Worm (Caenorhabditis elegans): ENCODE results near the gene dmsr-14.

Gene dmsr-14

DNA sequence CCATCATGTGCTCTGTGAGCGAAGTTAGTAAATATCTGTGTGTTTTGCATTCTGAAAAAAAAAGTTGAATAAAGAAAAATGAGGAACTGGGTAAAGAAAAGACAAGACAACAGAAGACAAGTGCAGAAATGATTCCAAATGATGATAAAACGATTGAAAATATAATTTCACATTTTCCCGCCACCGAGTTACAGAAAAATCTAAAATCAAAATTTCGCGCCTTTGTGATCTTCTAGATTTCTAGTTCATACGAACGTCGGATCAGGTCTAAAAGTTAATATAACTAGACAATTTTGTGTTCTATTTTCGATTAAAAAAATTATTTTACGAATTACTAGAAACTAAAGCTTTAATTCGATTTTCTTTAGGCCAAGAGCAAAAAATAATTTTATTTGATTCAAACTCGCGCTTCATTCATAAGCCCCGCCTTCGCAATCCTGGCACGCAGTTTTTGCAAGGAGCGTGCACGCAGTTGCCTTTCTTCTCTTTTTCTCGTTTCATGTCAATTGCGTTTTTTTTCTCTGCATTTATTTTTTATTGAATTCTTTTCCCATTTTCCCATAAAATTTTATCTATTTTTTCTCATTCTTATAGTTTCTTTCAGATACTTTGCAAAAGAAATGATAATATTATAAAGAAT is 32.1 kb downstream of the dmsr-14 start, which contains the start of the genes spn-4 and spe-39:
TSS of gene spn-4 (minus strand) at position 51 of the 640 bp plus-strand sequence.
TSS of gene spe-39 (plus strand) at position 599 of the 640 bp plus-strand sequence.
- TF ChIP-seq flt-1 (GFP tag; IDR thresholded peaks at IDR 0.05): peak; percentile 62
- TF ChIP-seq ref-1 (GFP tag; conservative IDR thresholded peaks at IDR 0.05): no peak
- peak; percentile 66; the same call in 1 of the 2 replicates for TF ChIP-seq tab-1 (GFP tag; IDR thresholded peaks at IDR 0.05)
- no peak for TF ChIP-seq cog-1 (tag; optimal IDR thresholded peaks at IDR 0.05)
- peak; percentile 72 for TF ChIP-seq med-1 (GFP tag; optimal IDR thresholded peaks at IDR 0.05; ENCODE audit: insufficient read depth)
- TF ChIP-seq ztf-29 (GFP tag; IDR thresholded peaks at IDR 0.05): peak; percentile 48; the same call in 1 of the 2 replicates
- TF ChIP-seq ztf-23 (GFP tag; IDR thresholded peaks at IDR 0.05): peak; percentile 51; the same call in 1 of the 2 replicates
- 0 out of 2 replicates have a peak, but pooled peaks have one; percentile 50 for TF ChIP-seq klf-2 (GFP tag; conservative IDR thresholded peaks at IDR 0.05)

DNA sequence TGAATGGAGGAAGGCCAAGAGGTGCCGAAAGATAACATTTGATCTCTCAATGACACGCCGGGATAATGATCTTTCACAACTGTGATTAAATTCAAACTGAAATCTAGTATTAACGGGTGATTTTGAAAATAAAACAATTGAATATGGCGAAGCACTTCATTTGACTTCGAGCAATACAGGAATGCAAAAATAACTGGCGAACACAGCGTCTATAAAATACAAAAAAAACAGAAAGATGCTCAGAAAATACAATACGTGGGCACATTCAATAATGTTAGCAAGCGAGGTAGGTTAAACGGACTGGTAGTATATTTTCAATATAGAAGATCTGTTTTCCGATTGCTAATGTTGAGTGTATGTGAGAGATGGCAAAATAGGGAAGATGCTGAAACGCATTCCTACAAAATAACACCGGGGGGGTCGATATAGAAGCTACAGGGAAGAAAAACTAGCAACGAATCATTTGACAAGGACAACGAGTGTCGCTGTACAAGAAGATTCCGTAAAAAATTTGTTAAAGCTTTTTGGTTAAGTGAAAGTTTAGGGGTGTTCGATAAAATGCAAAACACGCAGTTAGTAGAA is 33.9 kb downstream of the dmsr-14 start:
- TF ChIP-seq ref-1 (GFP tag; conservative IDR thresholded peaks at IDR 0.05) (no peak), tab-1 (GFP tag; IDR thresholded peaks at IDR 0.05) (no peak), klf-2 (GFP tag; conservative IDR thresholded peaks at IDR 0.05) (no peak), flt-1 (GFP tag; IDR thresholded peaks at IDR 0.05) (no peak), T22C8.4 (GFP tag; IDR thresholded peaks at IDR 0.05) (no peak), ztf-29 (GFP tag; IDR thresholded peaks at IDR 0.05) (no peak), ztf-23 (GFP tag; IDR thresholded peaks at IDR 0.05) (no peak), med-1 (GFP tag; optimal IDR thresholded peaks at IDR 0.05; ENCODE audit: insufficient read depth) (no peak), cog-1 (tag; optimal IDR thresholded peaks at IDR 0.05) (no peak)

DNA sequence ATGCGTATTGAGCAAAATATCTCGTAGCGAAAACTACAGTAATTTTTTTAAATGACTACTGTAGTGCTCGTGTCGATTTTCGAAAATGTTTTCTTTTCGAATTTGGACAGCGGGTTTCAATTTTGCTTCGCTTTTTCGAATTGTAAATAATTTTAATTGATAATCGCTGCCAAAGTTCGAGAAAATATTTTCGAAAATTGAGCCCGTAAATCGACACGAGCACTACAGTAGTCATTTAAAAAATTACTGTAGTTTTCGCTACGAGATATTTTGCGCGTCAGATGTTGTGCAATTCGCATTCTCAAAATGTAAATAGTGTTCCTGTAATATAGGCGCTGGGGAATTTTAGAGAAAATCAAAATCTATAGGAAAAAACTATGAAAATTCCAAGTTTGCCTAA is 34.8 kb downstream of the dmsr-14 start:
- TF ChIP-seq flt-1 (GFP tag; IDR thresholded peaks at IDR 0.05) (no peak), ref-1 (GFP tag; conservative IDR thresholded peaks at IDR 0.05) (no peak), tab-1 (GFP tag; IDR thresholded peaks at IDR 0.05) (no peak), T22C8.4 (GFP tag; IDR thresholded peaks at IDR 0.05) (no peak), med-1 (GFP tag; optimal IDR thresholded peaks at IDR 0.05; ENCODE audit: insufficient read depth) (no peak), klf-2 (GFP tag; conservative IDR thresholded peaks at IDR 0.05) (no peak), ztf-23 (GFP tag; IDR thresholded peaks at IDR 0.05) (no peak)

- no peak for TF ChIP-seq tab-1 (GFP tag; IDR thresholded peaks at IDR 0.05)
Observed at ce11 chrV:6780676-6781075, 36.4 kb downstream of the dmsr-14 start.

- TF ChIP-seq klf-2 (GFP tag; conservative IDR thresholded peaks at IDR 0.05) (no peak), med-1 (GFP tag; optimal IDR thresholded peaks at IDR 0.05; ENCODE audit: insufficient read depth) (no peak), tab-1 (GFP tag; IDR thresholded peaks at IDR 0.05) (no peak), ztf-29 (GFP tag; IDR thresholded peaks at IDR 0.05) (no peak), ref-1 (GFP tag; conservative IDR thresholded peaks at IDR 0.05) (no peak), flt-1 (GFP tag; IDR thresholded peaks at IDR 0.05) (no peak), ztf-23 (GFP tag; IDR thresholded peaks at IDR 0.05) (no peak), T22C8.4 (GFP tag; IDR thresholded peaks at IDR 0.05) (no peak), cog-1 (tag; optimal IDR thresholded peaks at IDR 0.05) (no peak)
Observed at ce11 chrV:6780166-6780565, 36.9 kb downstream of the dmsr-14 start, which contains the start of gene ZC404.15. Gene ZC404.15 (plus strand): TSS chrV:6780466.

DNA sequence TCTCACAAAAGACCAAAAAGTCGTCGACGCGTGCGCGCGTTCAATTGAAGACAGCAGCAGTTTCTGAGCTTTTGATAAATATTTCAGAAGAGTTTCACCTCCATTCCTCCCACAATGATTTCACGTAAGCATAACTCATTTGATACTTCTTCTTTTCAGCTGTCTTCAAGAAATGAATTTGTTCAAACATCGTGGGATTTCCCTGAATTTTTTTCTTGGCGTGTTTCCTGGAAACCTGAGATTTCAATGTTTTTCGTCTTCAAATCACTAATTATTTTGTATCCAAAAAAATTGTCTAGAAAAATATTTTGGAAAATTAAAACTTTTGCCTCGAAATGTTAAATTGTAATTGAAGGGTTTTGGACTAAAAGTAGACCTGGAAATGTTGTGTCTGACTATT is 38.6 kb downstream of the dmsr-14 start:
- TF ChIP-seq ztf-29 (GFP tag; IDR thresholded peaks at IDR 0.05) (no peak), med-1 (GFP tag; optimal IDR thresholded peaks at IDR 0.05; ENCODE audit: insufficient read depth) (no peak), flt-1 (GFP tag; IDR thresholded peaks at IDR 0.05) (no peak), cog-1 (tag; optimal IDR thresholded peaks at IDR 0.05) (no peak), ztf-23 (GFP tag; IDR thresholded peaks at IDR 0.05) (no peak), klf-2 (GFP tag; conservative IDR thresholded peaks at IDR 0.05) (no peak), T22C8.4 (GFP tag; IDR thresholded peaks at IDR 0.05) (no peak)

- TF ChIP-seq ztf-23 (GFP tag; IDR thresholded peaks at IDR 0.05): no peak
- no peak for TF ChIP-seq tab-1 (GFP tag; IDR thresholded peaks at IDR 0.05)
- no peak for TF ChIP-seq ztf-29 (GFP tag; IDR thresholded peaks at IDR 0.05)
- no peak for TF ChIP-seq T22C8.4 (GFP tag; IDR thresholded peaks at IDR 0.05)
- no peak for TF ChIP-seq ref-1 (GFP tag; conservative IDR thresholded peaks at IDR 0.05)
- no peak for TF ChIP-seq klf-2 (GFP tag; conservative IDR thresholded peaks at IDR 0.05)
- no peak for TF ChIP-seq med-1 (GFP tag; optimal IDR thresholded peaks at IDR 0.05; ENCODE audit: insufficient read depth)
- TF ChIP-seq cog-1 (tag; optimal IDR thresholded peaks at IDR 0.05): no peak
- TF ChIP-seq flt-1 (GFP tag; IDR thresholded peaks at IDR 0.05): no peak
Observed at ce11 chrV:6775708-6776107, 41.4 kb downstream of the dmsr-14 start, which contains the start of gene srh-28. Gene srh-28 (minus strand): TSS chrV:6775808.

ce11 chrV:6773735-6774134 is 43.3 kb downstream of the dmsr-14 start, which contains the start of gene ZC404.16:
Gene ZC404.16 (minus strand): TSS chrV:6773835.
- TF ChIP-seq ztf-29 (GFP tag; IDR thresholded peaks at IDR 0.05) (no peak), T22C8.4 (GFP tag; IDR thresholded peaks at IDR 0.05) (no peak), med-1 (GFP tag; optimal IDR thresholded peaks at IDR 0.05; ENCODE audit: insufficient read depth) (no peak), ref-1 (GFP tag; conservative IDR thresholded peaks at IDR 0.05) (no peak), flt-1 (GFP tag; IDR thresholded peaks at IDR 0.05) (no peak), tab-1 (GFP tag; IDR thresholded peaks at IDR 0.05) (no peak), cog-1 (tag; optimal IDR thresholded peaks at IDR 0.05) (no peak), ztf-23 (GFP tag; IDR thresholded peaks at IDR 0.05) (no peak), klf-2 (GFP tag; conservative IDR thresholded peaks at IDR 0.05) (no peak)

ce11 chrV:6771645-6772044 is 45.4 kb downstream of the dmsr-14 start, which contains the start of gene srh-30:
Gene srh-30 (minus strand): TSS chrV:6771745.
- TF ChIP-seq ref-1 (GFP tag; conservative IDR thresholded peaks at IDR 0.05): no peak
- no peak for TF ChIP-seq klf-2 (GFP tag; conservative IDR thresholded peaks at IDR 0.05)
- no peak for TF ChIP-seq flt-1 (GFP tag; IDR thresholded peaks at IDR 0.05)
- no peak for TF ChIP-seq cog-1 (tag; optimal IDR thresholded peaks at IDR 0.05)
- no peak for TF ChIP-seq med-1 (GFP tag; optimal IDR thresholded peaks at IDR 0.05; ENCODE audit: insufficient read depth)
- TF ChIP-seq ztf-29 (GFP tag; IDR thresholded peaks at IDR 0.05): no peak
- TF ChIP-seq tab-1 (GFP tag; IDR thresholded peaks at IDR 0.05): no peak
- TF ChIP-seq T22C8.4 (GFP tag; IDR thresholded peaks at IDR 0.05): no peak
- TF ChIP-seq ztf-23 (GFP tag; IDR thresholded peaks at IDR 0.05): no peak
